Fruit fly (Drosophila melanogaster): ENCODE results near the gene ome.

ome gene

DNA sequence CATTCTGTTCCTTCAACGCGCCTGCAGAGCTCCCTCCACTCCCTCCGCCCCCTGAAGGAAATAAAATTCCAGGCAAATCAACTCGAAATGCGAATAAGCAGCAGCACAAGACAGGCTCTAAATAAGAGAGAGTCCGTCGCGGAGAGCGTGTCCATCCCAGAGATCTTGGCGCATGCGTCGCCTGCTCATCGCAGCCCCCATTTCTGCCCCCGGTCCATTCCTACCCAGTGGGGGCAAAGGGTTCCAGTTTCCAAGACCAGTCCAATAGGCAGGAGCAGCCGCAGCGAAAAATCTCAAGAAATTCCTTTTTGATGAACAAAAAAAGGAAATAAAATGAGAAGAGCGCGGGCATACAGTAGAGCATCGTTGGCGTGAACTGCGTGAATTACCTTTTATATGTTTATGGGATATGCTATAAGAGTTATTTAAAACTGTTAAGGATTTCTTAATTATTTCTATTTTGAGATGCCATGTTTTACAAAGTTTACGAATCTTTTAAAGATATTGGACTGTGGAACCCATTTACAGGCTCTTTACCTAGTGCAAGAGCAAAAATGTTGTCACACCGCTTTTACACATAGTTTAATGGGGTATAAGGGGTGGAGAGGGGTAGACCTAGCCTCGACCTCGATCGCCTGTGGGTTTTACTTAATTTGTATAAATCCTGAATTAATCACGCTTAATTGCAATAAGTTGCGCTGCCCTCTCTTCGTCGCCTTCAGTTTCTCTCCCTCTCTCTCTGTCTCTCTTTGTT, 38.4 kb upstream of the ome start (continued):
- TF ChIP-seq CG6689 (GFP tag; IDR thresholded peaks at IDR 0.05) (0 out of 2 replicates have a peak, but pooled peaks have one; percentile 21), crol (GFP tag; IDR thresholded peaks at IDR 0.05) (no peak), CG34422 (GFP tag; IDR thresholded peaks at IDR 0.05) (no peak), CTCF (GFP tag; optimal IDR thresholded peaks at IDR 0.05) (no peak), CG15601 (tag; optimal IDR thresholded peaks at IDR 0.05) (no peak), dati (GFP tag; IDR thresholded peaks at IDR 0.05) (no peak), zfh1 (GFP tag; IDR thresholded peaks at IDR 0.05) (peak; percentile 41; the same call in 1 of the 3 replicates), CG18764 (GFP tag; optimal IDR thresholded peaks at IDR 0.05) (no peak), bsh (GFP tag; optimal IDR thresholded peaks at IDR 0.05) (peak; percentile 53 to 89), CG2199 (GFP tag; IDR thresholded peaks at IDR 0.05) (no peak), CG13287 (GFP tag; IDR thresholded peaks at IDR 0.05; ENCODE audit: partially characterized antibody) (no peak), Jarid2 (GFP tag; optimal IDR thresholded peaks at IDR 0.05) (no peak), CG32532 (GFP tag; IDR thresholded peaks at IDR 0.05) (0 out of 2 replicates have a peak, but pooled peaks have one; percentile 19), CG5245 (GFP tag; optimal IDR thresholded peaks at IDR 0.05) (no peak), CG10543 (GFP tag; optimal IDR thresholded peaks at IDR 0.05) (no peak), CG18262 (tag; optimal IDR thresholded peaks at IDR 0.05) (peak; percentile 39), ro (GFP tag; IDR thresholded peaks at IDR 0.05) (no peak), pum (GFP tag; optimal IDR thresholded peaks at IDR 0.05) (no peak), Ravus (GFP tag; IDR thresholded peaks at IDR 0.05) (no peak), CG12299 (tag; optimal IDR thresholded peaks at IDR 0.05) (no peak), CG15696 (tag; optimal IDR thresholded peaks at IDR 0.05) (peak; percentile 14), esg (GFP tag; conservative IDR thresholded peaks at IDR 0.05) (no peak), croc (GFP tag; conservative IDR thresholded peaks at IDR 0.05) (no peak), CG18476 (GFP tag; optimal IDR thresholded peaks at IDR 0.05) (no peak), HmgD (GFP tag; optimal IDR thresholded peaks at IDR 0.05) (no peak), zf30C (GFP tag; optimal IDR thresholded peaks at IDR 0.05) (no peak), Hr39 (optimal IDR thresholded peaks at IDR 0.05) (no peak), CG10366 (GFP tag; IDR thresholded peaks at IDR 0.05) (no peak; the same call in 1 of the 2 replicates), CG8290 (GFP tag; optimal IDR thresholded peaks at IDR 0.05) (no peak), CG8290 (tag; optimal IDR thresholded peaks at IDR 0.05) (peak in 1 of 2 experiments; percentile 2), Atf-2 (GFP tag; optimal IDR thresholded peaks at IDR 0.05) (peak; percentile 17), pho (GFP tag; optimal IDR thresholded peaks at IDR 0.05) (no peak), phol (tag; optimal IDR thresholded peaks at IDR 0.05) (peak; percentile 41), HLH4C (GFP tag; IDR thresholded peaks at IDR 0.05; ENCODE audit: partially characterized antibody) (0 out of 3 replicates have a peak, but pooled peaks have one; percentile 13), CG5180 (GFP tag; optimal IDR thresholded peaks at IDR 0.05) (no peak), CG11695 (GFP tag; IDR thresholded peaks at IDR 0.05) (peak; percentile 42; the same call in 1 of the 3 replicates), ac (GFP tag; optimal IDR thresholded peaks at IDR 0.05) (no peak), dan (GFP tag; IDR thresholded peaks at IDR 0.05) (no peak), corto (GFP tag; optimal IDR thresholded peaks at IDR 0.05) (peak; percentile 73), run (tag; optimal IDR thresholded peaks at IDR 0.05) (no peak), CG9932 (GFP tag; IDR thresholded peaks at IDR 0.05) (no peak), gce (GFP tag; IDR thresholded peaks at IDR 0.05) (no peak), cg (GFP tag; optimal IDR thresholded peaks at IDR 0.05) (no peak), CG4360 (GFP tag; IDR thresholded peaks at IDR 0.05) (no peak), Mad (GFP tag; optimal IDR thresholded peaks at IDR 0.05) (no peak), ems (GFP tag; optimal IDR thresholded peaks at IDR 0.05) (no peak), D (optimal IDR thresholded peaks at IDR 0.05) (no peak), D (GFP tag; optimal IDR thresholded peaks at IDR 0.05) (no peak), ap (GFP tag; IDR thresholded peaks at IDR 0.05) (0 out of 2 replicates have a peak, but pooled peaks have one; percentile 17), CG42726 (GFP tag; IDR thresholded peaks at IDR 0.05; ENCODE audit: partially characterized antibody) (no peak), CG1602 (GFP tag; optimal IDR thresholded peaks at IDR 0.05) (no peak)

Measured in whole organism, embryonic.